Fruit fly (Drosophila melanogaster): ENCODE results near the gene CG31342.

The CG31342 gene

DNA sequence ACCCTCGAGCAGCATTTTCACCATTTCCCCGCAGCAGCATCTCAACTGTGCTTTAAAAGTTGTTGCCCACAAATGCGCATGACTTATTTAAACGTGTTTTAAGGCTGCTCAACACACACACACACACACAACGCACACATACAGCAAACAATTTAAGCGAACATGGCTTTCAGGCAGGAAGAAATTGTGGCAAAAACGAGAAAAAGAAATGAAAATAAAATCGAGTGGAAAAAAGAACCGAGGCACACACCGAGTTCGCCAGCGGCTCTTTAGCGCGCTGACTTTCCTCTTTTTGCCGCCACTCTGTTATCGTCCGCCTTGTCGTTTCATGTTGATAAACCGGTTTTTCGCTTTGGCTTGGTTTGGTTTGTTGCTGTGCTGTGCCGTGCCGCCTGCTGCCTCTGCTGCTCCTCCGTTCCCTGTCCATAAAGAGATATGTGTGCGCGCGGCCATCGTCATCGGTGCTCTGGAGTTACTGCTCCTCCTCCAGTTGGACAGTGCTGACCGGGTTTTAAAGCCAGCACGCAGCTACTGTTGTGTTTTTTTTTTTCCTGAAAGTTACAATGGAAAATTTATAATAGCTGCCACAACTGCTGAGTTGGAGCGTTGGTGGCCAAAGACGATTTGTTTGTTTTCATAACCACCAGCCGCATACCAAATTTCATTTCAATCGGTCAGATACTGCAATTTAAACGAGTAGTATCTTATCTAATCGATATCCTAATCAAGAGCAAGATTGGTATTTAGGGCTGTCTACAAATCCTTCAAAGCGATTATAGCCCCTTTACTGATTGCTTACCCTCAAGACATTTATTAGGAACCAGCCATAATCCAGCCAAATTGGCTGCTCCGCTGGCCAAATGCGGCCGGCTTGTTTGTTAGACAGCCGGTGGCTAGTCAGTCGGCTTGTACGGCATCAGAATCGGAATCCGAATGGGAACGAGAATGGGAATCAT is 30.2 kb downstream of the CG31342 start:
- TF ChIP-seq CG9705 (GFP tag; optimal IDR thresholded peaks at IDR 0.05) (no peak), Dfd (GFP tag; optimal IDR thresholded peaks at IDR 0.05) (no peak), lola (GFP tag; optimal IDR thresholded peaks at IDR 0.05) (no peak), Hr78 (GFP tag; optimal IDR thresholded peaks at IDR 0.05) (no peak), OdsH (GFP tag; optimal IDR thresholded peaks at IDR 0.05) (peak; percentile 11), dsf (GFP tag; optimal IDR thresholded peaks at IDR 0.05; ENCODE audit: borderline replicate concordance) (no peak), sage (GFP tag; optimal IDR thresholded peaks at IDR 0.05) (peak; percentile 46), Vsx2 (GFP tag; optimal IDR thresholded peaks at IDR 0.05; ENCODE audit: partially characterized antibody) (no peak), sv (GFP tag; optimal IDR thresholded peaks at IDR 0.05) (no peak), tai (GFP tag; optimal IDR thresholded peaks at IDR 0.05) (peak; percentile 9), Sp1 (GFP tag; optimal IDR thresholded peaks at IDR 0.05) (no peak), usp (GFP tag; optimal IDR thresholded peaks at IDR 0.05) (no peak), jim (GFP tag; optimal IDR thresholded peaks at IDR 0.05) (peak; percentile 21), h (GFP tag; optimal IDR thresholded peaks at IDR 0.05) (peak; percentile 42), dl (GFP tag; optimal IDR thresholded peaks at IDR 0.05; ENCODE audit: insufficient read depth in 1 of 2, partially characterized antibody in 2 of 2) (peak; percentile 60 to 71), CrebA (GFP tag; optimal IDR thresholded peaks at IDR 0.05; ENCODE audit: borderline replicate concordance) (no peak), GATAd (GFP tag; optimal IDR thresholded peaks at IDR 0.05) (no peak), br (GFP tag; optimal IDR thresholded peaks at IDR 0.05) (peak; percentile 36), ey (GFP tag; optimal IDR thresholded peaks at IDR 0.05) (peak; percentile 21), fru (GFP tag; optimal IDR thresholded peaks at IDR 0.05) (peak; percentile 62), Abd-B (GFP tag; optimal IDR thresholded peaks at IDR 0.05) (no peak), N (GFP tag; optimal IDR thresholded peaks at IDR 0.05) (no peak), Hr83 (GFP tag; optimal IDR thresholded peaks at IDR 0.05; ENCODE audit: poor library complexity, severe bottlenecking) (peak; percentile 65), Rel (GFP tag; optimal IDR thresholded peaks at IDR 0.05) (peak; percentile 87), Rel (tag; optimal IDR thresholded peaks at IDR 0.05) (peak; percentile 73), CG32264 (GFP tag; optimal IDR thresholded peaks at IDR 0.05) (peak; percentile 9), dmrt93B (GFP tag; optimal IDR thresholded peaks at IDR 0.05) (no peak), HLH106 (tag; optimal IDR thresholded peaks at IDR 0.05) (peak; percentile 4), rgr (GFP tag; optimal IDR thresholded peaks at IDR 0.05) (no peak), woc (GFP tag; optimal IDR thresholded peaks at IDR 0.05) (peak; percentile 87), Mio (GFP tag; optimal IDR thresholded peaks at IDR 0.05) (no peak), brk (GFP tag; optimal IDR thresholded peaks at IDR 0.05) (peak; percentile 56), Myc (optimal IDR thresholded peaks at IDR 0.05) (peak; percentile 96), Jra (GFP tag; optimal IDR thresholded peaks at IDR 0.05) (peak; percentile 25), pan (optimal IDR thresholded peaks at IDR 0.05) (no peak), foxo (GFP tag; optimal IDR thresholded peaks at IDR 0.05) (peak; percentile 22 to 72), psq (GFP tag; optimal IDR thresholded peaks at IDR 0.05) (peak; percentile 69), Dif (GFP tag; optimal IDR thresholded peaks at IDR 0.05; ENCODE audit: partially characterized antibody) (peak; percentile 68), Hnf4 (GFP tag; optimal IDR thresholded peaks at IDR 0.05) (peak; percentile 16)

DNA sequence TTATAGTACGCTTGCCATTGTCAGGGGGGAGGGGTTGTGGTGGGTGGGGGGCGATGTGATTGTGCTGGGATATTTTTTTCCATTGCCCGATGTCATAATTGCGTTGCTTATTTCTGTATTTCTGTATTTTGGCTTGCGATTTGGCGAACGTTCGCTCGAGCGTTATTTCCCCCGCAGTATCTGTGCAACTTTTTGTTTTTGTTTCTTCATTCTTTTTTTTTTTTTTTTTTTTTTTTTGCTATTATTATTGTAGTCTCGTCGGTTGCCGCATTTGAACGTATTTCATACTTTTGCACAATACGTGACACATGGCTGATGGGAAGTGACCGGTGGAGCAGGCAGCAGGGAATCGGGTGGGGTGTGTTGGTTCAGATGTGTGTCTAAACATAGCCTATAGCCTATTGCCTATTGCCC is 31.8 kb downstream of the CG31342 start:
- TF ChIP-seq Rel (GFP tag; optimal IDR thresholded peaks at IDR 0.05), result no peak
- peak; percentile 93 for TF ChIP-seq Rel (tag; optimal IDR thresholded peaks at IDR 0.05)
- TF ChIP-seq dsf (GFP tag; optimal IDR thresholded peaks at IDR 0.05; ENCODE audit: borderline replicate concordance), result no peak
- peak; percentile 59 for TF ChIP-seq rgr (GFP tag; optimal IDR thresholded peaks at IDR 0.05)
- TF ChIP-seq h (GFP tag; optimal IDR thresholded peaks at IDR 0.05), result peak; percentile 50
